Worm (Caenorhabditis elegans): ENCODE measurements around the gene chl-1.

The chl-1 gene

ce11 chrIII:10389608-10390007 lies 15.4 kb downstream of the chl-1 start:
- TF ChIP-seq tbx-7 (tag; optimal IDR thresholded peaks at IDR 0.05) = no peak
- TF ChIP-seq C38D4.7 (GFP tag; optimal IDR thresholded peaks at IDR 0.05) = no peak
- no peak for TF ChIP-seq fkh-10 (GFP tag; optimal IDR thresholded peaks at IDR 0.05)
- no peak for TF ChIP-seq sox-2 (GFP tag; IDR thresholded peaks at IDR 0.05)
- no peak for TF ChIP-seq unc-42 (tag; optimal IDR thresholded peaks at IDR 0.05)
- TF ChIP-seq pha-2 (tag; optimal IDR thresholded peaks at IDR 0.05) = no peak
- TF ChIP-seq fax-1 (tag; optimal IDR thresholded peaks at IDR 0.05) = no peak
- no peak for TF ChIP-seq unc-55 (GFP tag; optimal IDR thresholded peaks at IDR 0.05)

DNA sequence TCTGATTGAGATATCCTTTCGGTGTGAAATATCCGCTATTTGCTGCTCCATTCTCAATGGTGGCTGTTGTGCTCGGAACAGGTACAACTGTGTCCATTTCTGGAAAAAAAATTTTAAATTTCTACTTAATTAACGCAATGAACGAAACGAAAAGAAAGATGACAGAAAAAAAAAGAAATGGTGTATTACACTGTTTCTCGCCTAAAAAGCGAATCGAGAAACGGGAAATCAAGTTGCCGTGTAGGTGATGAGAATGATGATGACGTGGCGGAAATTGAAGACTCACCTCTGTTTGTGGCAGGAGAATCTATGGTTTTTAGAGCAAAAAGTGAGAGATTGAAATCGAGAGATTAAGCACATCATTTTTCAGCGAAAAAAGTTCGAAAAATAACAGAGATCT lies 18.6 kb downstream of the chl-1 start, which contains the start of gene C38H2.3:
Gene C38H2.3 (minus strand): TSS at position 101 of the 400 bp plus-strand sequence.
- TF ChIP-seq ceh-22 (tag; optimal IDR thresholded peaks at IDR 0.05) (no peak), sox-4 (tag; optimal IDR thresholded peaks at IDR 0.05) (no peak)

DNA sequence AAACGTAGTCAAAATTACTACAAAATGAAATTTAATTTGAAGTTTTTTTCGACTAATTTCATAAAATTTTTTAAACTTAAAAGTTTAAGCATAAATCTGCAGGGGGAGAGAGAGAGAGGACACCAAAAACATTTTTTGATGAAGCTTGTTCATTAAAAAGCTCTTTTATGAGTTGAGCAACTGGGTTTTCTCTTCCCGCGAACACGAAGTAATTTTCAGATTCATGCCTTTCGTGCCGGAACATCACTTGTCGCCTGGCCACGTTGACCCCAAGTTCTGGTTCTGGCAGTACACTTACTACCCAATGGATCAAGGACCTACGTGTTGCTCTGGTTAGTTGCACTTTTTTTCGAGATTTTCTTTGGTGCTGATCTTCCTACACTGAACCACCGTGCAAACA lies 21.2 kb downstream of the chl-1 start:
- TF ChIP-seq K02D7.2 (tag; optimal IDR thresholded peaks at IDR 0.05) = no peak
- no peak for TF ChIP-seq hlh-8 (tag; optimal IDR thresholded peaks at IDR 0.05)

- TF ChIP-seq rnt-1 (tag; optimal IDR thresholded peaks at IDR 0.05) (no peak), sox-2 (GFP tag; IDR thresholded peaks at IDR 0.05) (no peak), C08G9.2 (tag; optimal IDR thresholded peaks at IDR 0.05) (no peak), pha-2 (tag; optimal IDR thresholded peaks at IDR 0.05) (no peak), K09A11.1 (tag; optimal IDR thresholded peaks at IDR 0.05; ENCODE audit: insufficient read depth) (no peak), gmeb-2 (tag; optimal IDR thresholded peaks at IDR 0.05) (no peak), C38D4.7 (GFP tag; optimal IDR thresholded peaks at IDR 0.05) (no peak), fkh-10 (GFP tag; optimal IDR thresholded peaks at IDR 0.05) (no peak), lin-11 (tag; optimal IDR thresholded peaks at IDR 0.05) (no peak), lim-6 (tag; optimal IDR thresholded peaks at IDR 0.05) (no peak), nhr-232 (tag; optimal IDR thresholded peaks at IDR 0.05) (no peak), odd-2 (tag; optimal IDR thresholded peaks at IDR 0.05) (no peak), ceh-18 (tag; optimal IDR thresholded peaks at IDR 0.05) (no peak), madf-2 (tag; optimal IDR thresholded peaks at IDR 0.05) (no peak), hlh-30 (tag; optimal IDR thresholded peaks at IDR 0.05; ENCODE audit: insufficient read depth) (no peak)
Observed at ce11 chrIII:10381473-10381872, 23.6 kb downstream of the chl-1 start, which contains the start of gene C38H2.2. Gene C38H2.2 (plus strand): TSS chrIII:10381773.

ce11 chrIII:10380640-10381039 lies 24.4 kb downstream of the chl-1 start:
- TF ChIP-seq hlh-30 (tag; optimal IDR thresholded peaks at IDR 0.05; ENCODE audit: insufficient read depth) = no peak
- TF ChIP-seq nfya-1 (tag; optimal IDR thresholded peaks at IDR 0.05) = peak; percentile 34
- no peak for TF ChIP-seq ceh-48 (tag; optimal IDR thresholded peaks at IDR 0.05)
- TF ChIP-seq hlh-13 (GFP tag; optimal IDR thresholded peaks at IDR 0.05) = no peak
- no peak for TF ChIP-seq ceh-9 (tag; optimal IDR thresholded peaks at IDR 0.05)
- no peak for TF ChIP-seq fkh-6 (tag; optimal IDR thresholded peaks at IDR 0.05)
- TF ChIP-seq unc-42 (tag; optimal IDR thresholded peaks at IDR 0.05) = no peak
- no peak for TF ChIP-seq K09A11.1 (tag; optimal IDR thresholded peaks at IDR 0.05; ENCODE audit: insufficient read depth)
- peak; percentile 0 for TF ChIP-seq tbx-2 (tag; optimal IDR thresholded peaks at IDR 0.05)
- TF ChIP-seq C38D4.7 (GFP tag; optimal IDR thresholded peaks at IDR 0.05) = peak; percentile 5
- TF ChIP-seq ztf-16 (tag; optimal IDR thresholded peaks at IDR 0.05) = no peak
- no peak for TF ChIP-seq mec-3 (tag; optimal IDR thresholded peaks at IDR 0.05; ENCODE audit: borderline replicate concordance)

- TF ChIP-seq C08G9.2 (tag; optimal IDR thresholded peaks at IDR 0.05) (no peak), pag-3 (tag; optimal IDR thresholded peaks at IDR 0.05; ENCODE audit: borderline replicate concordance) (no peak), ceh-30 (tag; optimal IDR thresholded peaks at IDR 0.05) (no peak), elt-2 (tag; optimal IDR thresholded peaks at IDR 0.05) (no peak), hlh-8 (tag; optimal IDR thresholded peaks at IDR 0.05) (no peak), dve-1 (tag; optimal IDR thresholded peaks at IDR 0.05) (no peak), unc-55 (GFP tag; optimal IDR thresholded peaks at IDR 0.05) (no peak), gmeb-2 (tag; optimal IDR thresholded peaks at IDR 0.05) (no peak), ceh-6 (GFP tag; optimal IDR thresholded peaks at IDR 0.05) (no peak), ets-4 (tag; optimal IDR thresholded peaks at IDR 0.05) (no peak), eyg-1 (tag; optimal IDR thresholded peaks at IDR 0.05) (no peak), npax-4 (tag; optimal IDR thresholded peaks at IDR 0.05) (no peak), pros-1 (tag; optimal IDR thresholded peaks at IDR 0.05) (no peak), ceh-2 (tag; optimal IDR thresholded peaks at IDR 0.05) (no peak), ceh-9 (tag; optimal IDR thresholded peaks at IDR 0.05) (no peak), ceh-24 (tag; optimal IDR thresholded peaks at IDR 0.05) (no peak), sox-4 (tag; optimal IDR thresholded peaks at IDR 0.05) (no peak), pqm-1 (tag; optimal IDR thresholded peaks at IDR 0.05) (no peak)
Observed at ce11 chrIII:10379632-10380031, 25.4 kb downstream of the chl-1 start.

Data from whole organism, late embryonic.